Worm (Caenorhabditis elegans) whole organism, L1 larva: ENCODE data around the gene dtmk-1.
A peak's percentile ranks its signal among the peaks of the same experiment; 100 is the strongest.

ENCODE experiments used
- C16A3.4 ChIP-seq: fragments of 150-350 bp; optimal IDR thresholded peaks from 2 replicates; lab custom pipeline; 2014; ENCODE audit warnings: missing biosample characterization, missing genetic modification characterization
- Y116A8C.19 ChIP-seq: sonication (generic microtip); optimal IDR thresholded peaks from 2 replicates; lab custom pipeline; 2016; ENCODE audit warnings: missing compliant biosample characterization, missing genetic modification characterization, borderline replicate concordance
- aha-1 ChIP-seq: fragments of 150-350 bp; optimal IDR thresholded peaks from 2 replicates; lab custom pipeline; 2014; ENCODE audit warnings: missing biosample characterization, missing genetic modification characterization
- aly-2 ChIP-seq: fragments of 150-350 bp; optimal IDR thresholded peaks from 2 replicates; lab custom pipeline; 2014; ENCODE audit warnings: missing biosample characterization, missing genetic modification characterization
- blmp-1 ChIP-seq: fragments of 150-350 bp; optimal IDR thresholded peaks from 2 replicates; lab custom pipeline; 2014; ENCODE audit warnings: missing biosample characterization, missing genetic modification characterization
- ceh-63 ChIP-seq: fragments of 200-800 bp; sonication (Bioruptor generic); optimal IDR thresholded peaks from 2 replicates; lab custom pipeline; 2018; ENCODE audit warnings: mild to moderate bottlenecking, missing genetic modification characterization, missing compliant biosample characterization
- ceh-82 ChIP-seq, 3 experiments: fragments of 150-350 bp in 1 of 3; sonication (generic microtip) in 2 of 3; optimal IDR thresholded peaks; 2 replicates each; lab custom pipeline; 2014 to 2017; ENCODE audit warnings: missing biosample characterization in 3 of 3, missing genetic modification characterization in 3 of 3
- ces-1 ChIP-seq: fragments of 150-350 bp; optimal IDR thresholded peaks from 2 replicates; lab custom pipeline; 2014; ENCODE audit warnings: missing biosample characterization, missing genetic modification reagents, missing genetic modification characterization
- efl-1 ChIP-seq, 4 experiments: fragments of 150-350 bp; optimal IDR thresholded peaks in 3 of 4; peaks in 1 of 4; 1 replicate in 1 of 4; 2 replicates in 3 of 4; lab custom pipeline; 2014; ENCODE audit warnings: missing biosample characterization in 2 of 4, missing genetic modification characterization in 2 of 4, missing genetic modification reagents in 2 of 4
- egl-27 ChIP-seq, 2 experiments: fragments of 150-350 bp in 1 of 2; sonication (generic microtip); optimal IDR thresholded peaks; 3 replicates each; lab custom pipeline; 2017 to 2018; ENCODE audit warnings: missing biosample characterization in 2 of 2, missing genetic modification characterization in 2 of 2, missing genetic modification reagents in 2 of 2
- elt-2 ChIP-seq: sonication (generic microtip); optimal IDR thresholded peaks from 2 replicates; lab custom pipeline; 2016; ENCODE audit warnings: missing genetic modification characterization, mild to moderate bottlenecking, inconsistent platforms, missing compliant biosample characterization, missing genetic modification reagents
- elt-3 ChIP-seq, 6 experiments: fragments of 150-350 bp in 1 of 6; sonication (generic microtip); optimal IDR thresholded peaks; 2 replicates each; lab custom pipeline; 2017 to 2018; ENCODE audit warnings: missing biosample characterization in 6 of 6, missing genetic modification characterization in 6 of 6, inconsistent platforms in 1 of 6
- fkh-10 ChIP-seq: sonication (generic microtip); optimal IDR thresholded peaks from 2 replicates; lab custom pipeline; 2017; ENCODE audit warnings: missing biosample characterization, missing genetic modification reagents, missing genetic modification characterization
- grh-1 ChIP-seq: fragments of 200-800 bp; sonication (Bioruptor generic); IDR thresholded peaks from 2 replicates; pipeline ENCODE4 v1.3.6; 2022; ENCODE audit warnings: missing genetic modification reagents, missing genetic modification characterization, missing compliant biosample characterization
- irx-1 ChIP-seq: sonication (generic microtip); optimal IDR thresholded peaks from 2 replicates; lab custom pipeline; 2016; ENCODE audit warnings: missing genetic modification characterization, missing compliant biosample characterization
- jun-1 ChIP-seq: fragments of 150-350 bp; optimal IDR thresholded peaks from 2 replicates; lab custom pipeline; 2014; ENCODE audit warnings: missing biosample characterization, missing genetic modification reagents, missing genetic modification characterization
- lin-13 ChIP-seq: fragments of 150-350 bp; optimal IDR thresholded peaks from 2 replicates; lab custom pipeline; 2014; ENCODE audit warnings: missing biosample characterization, missing genetic modification reagents, missing genetic modification characterization
- lin-14 ChIP-seq: fragments of 200-800 bp; sonication (Bioruptor generic); optimal IDR thresholded peaks from 2 replicates; lab custom pipeline; 2018; ENCODE audit warnings: mild to moderate bottlenecking, missing genetic modification characterization, moderate library complexity, missing compliant biosample characterization
- lin-15B ChIP-seq: fragments of 150-350 bp; sonication (generic microtip); optimal IDR thresholded peaks from 3 replicates; lab custom pipeline; 2014; ENCODE audit warnings: missing biosample characterization, missing genetic modification characterization
- lin-35 ChIP-seq, 2 experiments: fragments of 150-350 bp; optimal IDR thresholded peaks; 2 replicates each; lab custom pipeline; 2014; ENCODE audit warnings: missing biosample characterization in 2 of 2, missing genetic modification characterization in 2 of 2, missing genetic modification reagents in 2 of 2
- lir-3 ChIP-seq: sonication (generic microtip); optimal IDR thresholded peaks from 2 replicates; lab custom pipeline; 2016; ENCODE audit warnings: mild to moderate bottlenecking, missing genetic modification characterization, moderate library complexity, missing compliant biosample characterization; ENCODE audit not compliant: poor library complexity
- lsy-2 ChIP-seq, 2 experiments: fragments of 150-350 bp; optimal IDR thresholded peaks; 2 replicates each; lab custom pipeline; 2014; ENCODE audit warnings: missing biosample characterization in 2 of 2, missing genetic modification characterization in 2 of 2
- mab-9 ChIP-seq: fragments of 200-800 bp; sonication (Bioruptor generic); IDR thresholded peaks from 2 replicates; pipeline ENCODE4 v1.3.6; 2022; ENCODE audit warnings: missing genetic modification reagents, missing genetic modification characterization, missing compliant biosample characterization
- mdl-1 ChIP-seq, 2 experiments: fragments of 150-350 bp; optimal IDR thresholded peaks; 2 replicates each; lab custom pipeline; 2014 to 2017; ENCODE audit warnings: missing biosample characterization in 2 of 2, missing genetic modification characterization in 2 of 2, inconsistent platforms in 1 of 2
- mep-1 ChIP-seq: fragments of 150-350 bp; optimal IDR thresholded peaks from 2 replicates; lab custom pipeline; 2014; ENCODE audit warnings: missing biosample characterization, missing genetic modification characterization
- nhr-19 ChIP-seq: fragments of 200-800 bp; sonication (Bioruptor generic); conservative IDR thresholded peaks from 2 replicates; pipeline ENCODE4 v1.3.6; 2022; ENCODE audit warnings: missing genetic modification characterization, missing compliant biosample characterization
- nhr-20 ChIP-seq: sonication (generic microtip); optimal IDR thresholded peaks from 2 replicates; lab custom pipeline; 2016; ENCODE audit warnings: mild to moderate bottlenecking, missing genetic modification characterization, missing compliant biosample characterization
- nhr-47 ChIP-seq: sonication (generic microtip); optimal IDR thresholded peaks from 2 replicates; lab custom pipeline; 2016; ENCODE audit warnings: mild to moderate bottlenecking, missing genetic modification characterization, moderate library complexity, missing compliant biosample characterization
- nhr-71 ChIP-seq: sonication (generic microtip); optimal IDR thresholded peaks from 2 replicates; lab custom pipeline; 2016; ENCODE audit warnings: mild to moderate bottlenecking, missing genetic modification characterization, moderate library complexity, missing compliant biosample characterization
- nhr-76 ChIP-seq: sonication (generic microtip); optimal IDR thresholded peaks from 2 replicates; lab custom pipeline; 2017; ENCODE audit warnings: missing biosample characterization, missing genetic modification characterization
- nhr-77 ChIP-seq: fragments of 150-350 bp; optimal IDR thresholded peaks from 2 replicates; lab custom pipeline; 2014; ENCODE audit warnings: missing biosample characterization, missing genetic modification characterization
- nhr-84 ChIP-seq: sonication (generic microtip); optimal IDR thresholded peaks from 2 replicates; lab custom pipeline; 2017; ENCODE audit warnings: missing biosample characterization, missing genetic modification characterization
- nhr-90 ChIP-seq: sonication (generic microtip); optimal IDR thresholded peaks from 2 replicates; lab custom pipeline; 2016; ENCODE audit warnings: mild to moderate bottlenecking, missing genetic modification characterization, missing compliant biosample characterization; ENCODE audit not compliant: poor library complexity
- pqm-1 ChIP-seq: sonication (generic microtip); optimal IDR thresholded peaks from 3 replicates; lab custom pipeline; 2017; ENCODE audit warnings: missing biosample characterization, missing genetic modification characterization
- rnt-1 ChIP-seq: sonication (generic microtip); optimal IDR thresholded peaks from 2 replicates; lab custom pipeline; 2016; ENCODE audit warnings: mild to moderate bottlenecking, missing genetic modification characterization, moderate library complexity, missing compliant biosample characterization
- snu-23 ChIP-seq: sonication (generic microtip); optimal IDR thresholded peaks from 2 replicates; lab custom pipeline; 2016; ENCODE audit warnings: missing genetic modification characterization, missing compliant biosample characterization
- sox-4 ChIP-seq: sonication (generic microtip); optimal IDR thresholded peaks from 2 replicates; lab custom pipeline; 2016; ENCODE audit warnings: missing genetic modification characterization, missing compliant biosample characterization
- swsn-7 ChIP-seq: sonication (generic microtip); optimal IDR thresholded peaks from 2 replicates; lab custom pipeline; 2016; ENCODE audit warnings: missing genetic modification characterization, missing compliant biosample characterization
- tbx-2 ChIP-seq: sonication (generic microtip); optimal IDR thresholded peaks from 2 replicates; lab custom pipeline; 2016; ENCODE audit warnings: missing genetic modification characterization, missing compliant biosample characterization
- tlp-1 ChIP-seq: fragments of 150-350 bp; optimal IDR thresholded peaks from 2 replicates; lab custom pipeline; 2014; ENCODE audit warnings: missing biosample characterization, missing genetic modification characterization
- unc-86 ChIP-seq: sonication (generic microtip); optimal IDR thresholded peaks from 2 replicates; lab custom pipeline; 2016; ENCODE audit warnings: missing genetic modification characterization, missing compliant biosample characterization
- vab-15 ChIP-seq: sonication (generic microtip); optimal IDR thresholded peaks from 2 replicates; lab custom pipeline; 2017; ENCODE audit warnings: missing genotype, mild to moderate bottlenecking, missing genetic modification characterization, missing compliant biosample characterization

Gene dtmk-1

ce11 chrII:10001065-10001464 lies 34.2 kb upstream of the dtmk-1 start, which contains the start of gene nlt-1:
Gene nlt-1, minus strand, starts transcription at chrII:10001142.
- peak; percentile 62 for TF ChIP-seq pqm-1 (tag; lab: Kevin White, UChicago)
- TF ChIP-seq lsy-2 (tag; optimal IDR thresholded peaks at IDR 0.05; lab: Kevin White, UChicago), result peak in 1 of 2 experiments; percentile 31
- TF ChIP-seq nhr-20 (tag; lab: Kevin White, UChicago), result peak; percentile 66
- peak; percentile 60 for TF ChIP-seq blmp-1 (tag; lab: Kevin White, UChicago)
- TF ChIP-seq lin-35 (GFP tag; optimal IDR thresholded peaks at IDR 0.05; lab: Kevin White, UChicago), result peak in 1 of 2 experiments; percentile 58
- peak; percentile 25 for TF ChIP-seq nhr-90
- TF ChIP-seq elt-3 (tag; optimal IDR thresholded peaks at IDR 0.05; lab: Kevin White, UChicago), result peak in 1 of 6 experiments; percentile 41
- no peak for TF ChIP-seq lin-13 (GFP tag; lab: Kevin White, UChicago)
- TF ChIP-seq tlp-1 (tag; lab: Kevin White, UChicago), result peak; percentile 59
- 0 out of 2 replicates have a peak, but pooled peaks have one; percentile 2 for TF ChIP-seq nhr-19
- no peak for TF ChIP-seq fkh-10 (GFP tag; lab: Kevin White, UChicago)
- no peak for TF ChIP-seq nhr-77 (tag; lab: Kevin White, UChicago)
- TF ChIP-seq nhr-71 (tag; lab: Kevin White, UChicago), result peak; percentile 38
- TF ChIP-seq swsn-7 (tag; lab: Kevin White, UChicago), result no peak
- TF ChIP-seq efl-1 (optimal IDR thresholded peaks at IDR 0.05; lab: Kevin White, UChicago), result no peak
- TF ChIP-seq efl-1 (GFP tag; optimal IDR thresholded peaks at IDR 0.05 in 1 of 2; lab: Kevin White, UChicago), result peak in 1 of 2 experiments; percentile 2
- peak; percentile 95 for TF ChIP-seq elt-2 (tag; lab: Kevin White, UChicago)
- TF ChIP-seq mdl-1 (tag; optimal IDR thresholded peaks at IDR 0.05; lab: Kevin White, UChicago), result no peak

DNA sequence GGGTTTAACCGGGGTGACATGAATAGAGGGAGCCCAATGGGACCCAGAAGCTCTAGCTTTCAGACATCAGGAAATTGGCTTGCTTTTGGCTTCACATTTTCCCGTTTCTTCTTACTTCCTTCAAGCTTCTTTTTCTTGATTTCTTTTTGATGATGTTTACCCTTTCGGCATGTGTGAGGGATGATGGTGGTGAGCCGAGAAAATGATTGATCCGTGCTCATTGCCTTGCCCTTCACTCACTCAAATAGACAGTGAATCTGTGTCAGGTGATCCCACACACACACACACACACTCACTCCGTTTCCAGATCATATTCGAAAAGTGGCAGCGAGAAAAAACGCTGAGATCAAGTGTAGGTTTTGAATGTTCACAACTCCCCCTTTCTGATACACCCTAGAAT lies 27.8 kb upstream of the dtmk-1 start:
- TF ChIP-seq unc-86 (tag; lab: Kevin White, UChicago) (no peak), nhr-76 (tag; lab: Kevin White, UChicago) (no peak), efl-1 (optimal IDR thresholded peaks at IDR 0.05; lab: Kevin White, UChicago) (no peak), efl-1 (GFP tag; optimal IDR thresholded peaks at IDR 0.05 in 1 of 2; lab: Kevin White, UChicago) (peak in 1 of 2 experiments; percentile 28), lin-35 (GFP tag; optimal IDR thresholded peaks at IDR 0.05; lab: Kevin White, UChicago) (no peak), irx-1 (no peak), lin-15B (tag; lab: Kevin White, UChicago) (no peak), grh-1 (GFP tag; lab: Robert Waterston, UW) (no peak), nhr-71 (tag; lab: Kevin White, UChicago) (no peak)
- TF ChIP-seq, all 84 proteins: peak for 1

ce11 chrII:9992474-9992873 lies 25.6 kb upstream of the dtmk-1 start:
- TF ChIP-seq fkh-10 (GFP tag; lab: Kevin White, UChicago), result peak; percentile 89
- peak; percentile 30 for TF ChIP-seq tbx-2 (tag; lab: Kevin White, UChicago)
- no peak for TF ChIP-seq mep-1 (tag; lab: Kevin White, UChicago)
- TF ChIP-seq lin-14 (GFP tag; lab: Kevin White, UChicago), result peak; percentile 67
- TF ChIP-seq vab-15 (tag; lab: Kevin White, UChicago), result no peak
- TF ChIP-seq, all 84 proteins: peak for 3

ce11 chrII:9990812-9991211 lies 23.9 kb upstream of the dtmk-1 start, which contains the start of gene lec-3:
Gene lec-3, plus strand, starts transcription at chrII:9991112.
- no peak for TF ChIP-seq mab-9 (GFP tag; lab: Robert Waterston, UW)
- no peak for TF ChIP-seq nhr-84 (tag; lab: Kevin White, UChicago)
- TF ChIP-seq pqm-1 (tag; lab: Kevin White, UChicago), result no peak
- TF ChIP-seq ces-1 (GFP tag; lab: Kevin White, UChicago), result no peak
- no peak for TF ChIP-seq C16A3.4 (tag; lab: Kevin White, UChicago)
- TF ChIP-seq sox-4 (tag; lab: Kevin White, UChicago), result no peak
- no peak for TF ChIP-seq rnt-1 (tag; lab: Kevin White, UChicago)
- TF ChIP-seq ceh-63, result no peak
- no peak for TF ChIP-seq nhr-47 (tag; lab: Kevin White, UChicago)
- no peak for TF ChIP-seq egl-27 (tag; optimal IDR thresholded peaks at IDR 0.05; lab: Kevin White, UChicago)
- no peak for TF ChIP-seq jun-1 (tag; lab: Kevin White, UChicago)
- TF ChIP-seq snu-23 (GFP tag; lab: Kevin White, UChicago), result no peak
- TF ChIP-seq aha-1 (tag; lab: Kevin White, UChicago), result no peak
- TF ChIP-seq aly-2 (tag; lab: Kevin White, UChicago), result no peak
- TF ChIP-seq efl-1 (optimal IDR thresholded peaks at IDR 0.05; lab: Kevin White, UChicago), result no peak
- no peak for TF ChIP-seq efl-1 (GFP tag; optimal IDR thresholded peaks at IDR 0.05 in 1 of 2; lab: Kevin White, UChicago)
- no peak for TF ChIP-seq lir-3 (tag; lab: Kevin White, UChicago)
- TF ChIP-seq ceh-82 (tag; optimal IDR thresholded peaks at IDR 0.05; lab: Kevin White, UChicago), result no peak
- TF ChIP-seq Y116A8C.19 (tag; lab: Kevin White, UChicago), result no peak
